Worm (Caenorhabditis elegans) whole organism, L4 larva: ENCODE measurements around the gene bath-7.

ENCODE experiments used
- lin-15B ChIP-seq: fragments of 150-350 bp; sonication (generic microtip); optimal IDR thresholded peaks from 3 replicates; lab custom pipeline; 2014; ENCODE audit warnings: missing biosample characterization, missing genetic modification characterization
- mep-1 ChIP-seq: fragments of 150-350 bp; sonication (generic microtip); optimal IDR thresholded peaks from 3 replicates; lab custom pipeline; 2014; ENCODE audit warnings: missing biosample characterization, missing genetic modification characterization
- nhr-77 ChIP-seq: fragments of 150-350 bp; optimal IDR thresholded peaks from 2 replicates; lab custom pipeline; 2014; ENCODE audit warnings: missing biosample characterization, missing genetic modification characterization
- tra-1 ChIP-seq: fragments of 200-800 bp; sonication (Bioruptor generic); IDR thresholded peaks from 2 replicates; pipeline ENCODE4 v1.3.6; 2022; ENCODE audit warnings: missing genetic modification reagents, missing genetic modification characterization, missing compliant biosample characterization
- zip-2 ChIP-seq: fragments of 150-350 bp; optimal IDR thresholded peaks from 2 replicates; lab custom pipeline; 2014; ENCODE audit warnings: missing biosample characterization, missing genetic modification characterization

DNA sequence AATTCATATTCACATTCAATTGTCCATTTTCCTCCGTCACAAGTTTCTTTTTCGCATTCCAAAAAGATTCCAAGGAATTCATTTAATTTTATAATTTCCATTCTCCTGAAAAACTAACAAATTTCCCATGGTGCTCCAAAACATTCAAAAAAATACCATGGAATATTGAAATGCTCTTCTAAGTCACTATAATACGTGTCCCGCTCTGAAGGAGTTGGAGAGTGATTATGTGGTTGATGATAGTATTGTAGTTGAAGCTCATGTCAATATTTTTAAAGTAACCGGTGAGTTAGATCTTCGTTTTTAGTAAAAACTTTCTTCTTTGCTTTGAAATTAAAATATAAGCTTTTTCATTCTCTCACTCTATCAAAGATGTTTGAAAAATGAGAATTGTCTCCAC lies 30.2 kb downstream of the bath-7 start, which contains the start of gene math-9:
- TF ChIP-seq mep-1 = no peak
- TF ChIP-seq lin-15B (tag; lab: Kevin White, UChicago) = no peak
- no peak for TF ChIP-seq tra-1 (GFP tag; lab: Robert Waterston, UW)
- no peak for TF ChIP-seq nhr-77 (tag; lab: Kevin White, UChicago)
- TF ChIP-seq zip-2 (tag; lab: Kevin White, UChicago) = no peak
